Worm (Caenorhabditis elegans) whole organism, mixed stage, embryonic: ENCODE results near the gene aqp-5.

Experiments
- elt-1 ChIP-seq: sonication (generic microtip); optimal IDR thresholded peaks from 2 replicates; lab custom pipeline; 2017; ENCODE audit warnings: missing genetic modification characterization, mild to moderate bottlenecking, missing compliant biosample characterization, antibody characterized with exemption, moderate library complexity, borderline replicate concordance; ENCODE audit not compliant: insufficient read depth
- elt-3 ChIP-seq: fragments of 150-350 bp; optimal IDR thresholded peaks from 2 replicates; lab custom pipeline; 2014; ENCODE audit warnings: missing biosample characterization, missing genetic modification characterization
- hlh-1 ChIP-seq: fragments of 150-350 bp; optimal IDR thresholded peaks from 2 replicates; lab custom pipeline; 2014; ENCODE audit warnings: missing biosample characterization, missing genetic modification reagents, missing genetic modification characterization
- lin-32 ChIP-seq: fragments of 200-800 bp; sonication (Bioruptor generic); optimal IDR thresholded peaks from 2 replicates; lab custom pipeline; 2018; ENCODE audit warnings: mild to moderate bottlenecking, missing genetic modification characterization, missing compliant biosample characterization
- tbx-8 ChIP-seq: fragments of 200-800 bp; sonication (Bioruptor generic); optimal IDR thresholded peaks from 2 replicates; lab custom pipeline; 2018; ENCODE audit warnings: mild to moderate bottlenecking, missing genetic modification characterization, moderate library complexity, missing compliant biosample characterization
- ztf-11 ChIP-seq: fragments of 150-350 bp; optimal IDR thresholded peaks from 2 replicates; lab custom pipeline; 2014; ENCODE audit warnings: missing biosample characterization, missing genetic modification characterization

DNA sequence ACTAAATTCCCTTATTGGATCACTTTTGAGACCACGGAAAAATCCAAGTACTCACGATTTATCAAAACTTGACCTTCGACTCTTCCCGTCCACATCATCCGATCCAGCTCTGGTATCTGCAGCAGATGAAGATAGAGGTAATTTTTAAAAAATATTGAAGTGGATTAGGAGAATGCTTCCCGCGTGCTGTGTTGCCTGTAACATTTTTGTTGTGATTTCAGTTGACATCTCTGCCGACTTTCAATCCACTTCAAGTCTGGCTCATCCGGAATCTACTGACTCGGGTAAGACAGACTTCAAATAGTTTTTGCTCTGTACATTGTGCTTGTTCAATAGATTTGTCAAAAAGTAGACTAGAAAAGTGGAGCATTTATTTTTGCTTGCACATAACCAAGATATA is 16.1 kb upstream of the aqp-5 start:
- TF ChIP-seq lin-32 (GFP tag; lab: Kevin White, UChicago) (no peak), elt-3 (tag; lab: Kevin White, UChicago) (no peak), hlh-1 (tag; lab: Kevin White, UChicago) (no peak), elt-1 (tag; lab: Kevin White, UChicago) (no peak), tbx-8 (GFP tag; lab: Kevin White, UChicago) (no peak), ztf-11 (tag; lab: Kevin White, UChicago) (no peak)
